Worm (Caenorhabditis elegans): ENCODE results near the gene tmed-4.

Gene tmed-4

ce11 chrV:19915973-19916605 is 32.8 kb downstream of the tmed-4 start, which contains the start of the genes chk-2 and Y60A3A.19:
Gene chk-2 (minus strand): TSS chrV:19916023.
Gene Y60A3A.19 (plus strand): TSS chrV:19916555.
- TF ChIP-seq F49E8.2 (tag; optimal IDR thresholded peaks at IDR 0.05; ENCODE audit: borderline replicate concordance) (peak; percentile 41), dmd-6 (GFP tag; IDR thresholded peaks at IDR 0.05) (no peak), gei-8 (GFP tag; optimal IDR thresholded peaks at IDR 0.05) (no peak)

- TF ChIP-seq ceh-28 (tag; optimal IDR thresholded peaks at IDR 0.05), result peak; percentile 3
These were observed 39.5 kb downstream of the tmed-4 start for ce11 chrV:19909435-19909834.

DNA sequence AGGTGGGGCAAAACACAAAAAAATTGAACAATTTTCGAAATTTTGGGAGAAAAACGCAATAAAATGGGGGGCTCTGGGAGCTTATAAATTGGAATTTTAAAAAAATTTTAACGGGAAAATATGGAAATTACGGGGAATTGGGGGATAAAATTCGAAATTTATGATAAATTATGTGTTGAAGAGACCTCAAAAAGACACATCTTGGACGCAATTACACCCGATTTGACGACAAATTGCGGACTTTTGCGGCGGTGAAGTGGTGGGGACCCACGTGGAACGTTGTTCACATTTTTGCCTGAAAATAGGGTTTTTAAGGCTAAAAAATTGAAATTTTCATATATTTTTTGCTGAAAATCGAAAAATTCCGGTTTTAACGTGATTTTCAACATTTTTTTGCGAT is 40.0 kb downstream of the tmed-4 start:
- TF ChIP-seq mes-2 (tag; optimal IDR thresholded peaks at IDR 0.05; ENCODE audit: poor library complexity, severe bottlenecking), result peak; percentile 49
- TF ChIP-seq hmg-1.1 (GFP tag; IDR thresholded peaks at IDR 0.05), result peak; percentile 42; the same call in 1 of the 2 replicates
- TF ChIP-seq mdl-1 (tag; optimal IDR thresholded peaks at IDR 0.05), result peak in 1 of 2 experiments; percentile 48
- peak in 1 of 2 experiments; percentile 35 for TF ChIP-seq lsy-2 (tag; optimal IDR thresholded peaks at IDR 0.05)
- no peak for TF ChIP-seq ceh-62 (tag; optimal IDR thresholded peaks at IDR 0.05)
- TF ChIP-seq mxl-3 (GFP tag; optimal IDR thresholded peaks at IDR 0.05), result peak; percentile 35

ce11 chrV:19907365-19907764 is 41.5 kb downstream of the tmed-4 start, which contains the start of gene fars-2:
Gene fars-2 (minus strand): TSS chrV:19907434.
- no peak for TF ChIP-seq lin-38 (GFP tag; IDR thresholded peaks at IDR 0.05)
- peak; percentile 79 for TF ChIP-seq ceh-28 (tag; optimal IDR thresholded peaks at IDR 0.05)
- no peak for TF ChIP-seq Y48G9A.11 (GFP tag; IDR thresholded peaks at IDR 0.05)
- TF ChIP-seq F37D6.2 (tag; optimal IDR thresholded peaks at IDR 0.05), result no peak
- TF ChIP-seq hif-1 (tag; optimal IDR thresholded peaks at IDR 0.05), result no peak
- no peak for TF ChIP-seq lin-13 (GFP tag; optimal IDR thresholded peaks at IDR 0.05)
- TF ChIP-seq zip-2 (tag; optimal IDR thresholded peaks at IDR 0.05), result no peak
- no peak for TF ChIP-seq mxl-2 (GFP tag; conservative IDR thresholded peaks at IDR 0.05)

DNA sequence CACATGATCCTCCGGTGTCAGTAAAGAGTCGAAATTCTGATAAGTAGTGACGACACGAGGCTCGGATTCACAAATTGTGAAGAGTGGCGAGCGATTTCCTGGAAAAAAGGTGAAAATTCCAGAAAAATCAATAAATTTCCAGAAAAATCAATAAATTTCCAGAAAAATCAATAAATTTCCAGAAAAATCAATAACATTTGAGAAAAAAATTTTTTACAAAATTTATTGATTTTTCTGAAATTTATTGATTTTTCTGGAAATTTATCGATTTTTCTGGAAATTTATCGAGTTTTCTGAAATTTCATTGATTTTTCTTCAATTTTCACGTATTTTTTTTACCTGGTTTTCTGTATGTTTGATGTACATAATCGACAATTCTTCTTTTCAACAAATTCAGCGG is 42.9 kb downstream of the tmed-4 start:
- TF ChIP-seq ces-1 (GFP tag; optimal IDR thresholded peaks at IDR 0.05) (no peak), ceh-28 (tag; optimal IDR thresholded peaks at IDR 0.05) (peak; percentile 77), unc-62 (GFP tag; optimal IDR thresholded peaks at IDR 0.05 in 1 of 2) (peak in 1 of 2 experiments; percentile 44), unc-62 (tag; optimal IDR thresholded peaks at IDR 0.05) (no peak)

ce11 chrV:19904790-19905189 is 44.1 kb downstream of the tmed-4 start:
- TF ChIP-seq ceh-28 (tag; optimal IDR thresholded peaks at IDR 0.05), result peak; percentile 83
- TF ChIP-seq madf-9 (GFP tag; conservative IDR thresholded peaks at IDR 0.05), result no peak

DNA sequence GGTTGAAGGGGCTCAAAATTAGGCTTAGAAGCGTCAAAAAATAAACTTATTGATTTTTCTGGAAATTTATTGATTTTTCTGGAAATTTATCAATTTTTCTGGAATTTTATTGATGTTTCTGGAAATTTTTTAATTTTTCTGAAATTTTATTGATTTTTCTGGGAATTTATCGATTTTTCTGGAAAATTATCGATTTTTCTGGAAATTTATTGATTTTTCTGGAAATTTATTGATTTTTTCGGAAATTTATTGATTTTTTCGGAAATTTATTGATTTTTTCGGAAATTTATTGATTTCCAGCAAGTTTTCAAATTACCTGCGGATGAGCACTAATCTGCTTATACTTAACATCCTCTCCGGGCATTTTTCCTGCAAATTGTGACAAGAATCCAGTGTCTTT is 47.1 kb downstream of the tmed-4 start:
- TF ChIP-seq ceh-28 (tag; optimal IDR thresholded peaks at IDR 0.05), result peak; percentile 80
- TF ChIP-seq nhr-11 (tag; optimal IDR thresholded peaks at IDR 0.05), result no peak
- no peak for TF ChIP-seq ces-1 (GFP tag; optimal IDR thresholded peaks at IDR 0.05)
- TF ChIP-seq T20F7.1 (GFP tag; optimal IDR thresholded peaks at IDR 0.05), result no peak

DNA sequence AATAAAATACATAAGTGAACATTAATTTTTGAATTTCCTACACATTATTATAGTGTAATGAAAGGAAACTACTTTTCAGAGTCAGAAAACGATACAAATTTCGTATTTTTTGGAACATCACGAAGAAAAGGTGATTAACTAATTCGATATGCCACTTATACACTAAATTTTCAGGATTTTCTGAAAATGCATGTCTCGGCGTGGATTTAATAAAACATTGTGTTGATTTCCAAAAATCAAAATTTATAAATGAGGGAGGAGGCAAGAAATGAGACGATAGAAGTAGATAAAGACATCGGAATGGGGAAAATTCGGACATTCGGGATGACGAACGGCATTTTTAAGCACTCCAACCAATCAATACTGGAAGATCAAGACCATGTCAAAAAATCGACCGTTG is 49.7 kb downstream of the tmed-4 start, which contains the start of gene Y116F11B.14:
TSS of gene Y116F11B.14 (plus strand) at position 301 of the 400 bp plus-strand sequence.
- no peak for TF ChIP-seq ceh-82 (tag; optimal IDR thresholded peaks at IDR 0.05)
- no peak for TF ChIP-seq nhr-25 (tag; optimal IDR thresholded peaks at IDR 0.05; ENCODE audit: borderline replicate concordance, insufficient read depth)
- no peak for TF ChIP-seq F26F4.8 (GFP tag; conservative IDR thresholded peaks at IDR 0.05)
- no peak for TF ChIP-seq ceh-20 (GFP tag; IDR thresholded peaks at IDR 0.05)
- TF ChIP-seq lin-38 (GFP tag; IDR thresholded peaks at IDR 0.05), result no peak
- no peak for TF ChIP-seq F44E2.7 (GFP tag; IDR thresholded peaks at IDR 0.05)
- no peak for TF ChIP-seq tag-97 (GFP tag; IDR thresholded peaks at IDR 0.05)
- no peak for TF ChIP-seq mxl-2 (GFP tag; conservative IDR thresholded peaks at IDR 0.05)
- TF ChIP-seq lim-7 (GFP tag; IDR thresholded peaks at IDR 0.05), result no peak
- no peak for TF ChIP-seq unc-130 (GFP tag; optimal IDR thresholded peaks at IDR 0.05)
- no peak for TF ChIP-seq lsy-2 (tag; optimal IDR thresholded peaks at IDR 0.05)
- TF ChIP-seq F10B5.3 (tag; optimal IDR thresholded peaks at IDR 0.05), result no peak
- TF ChIP-seq madf-9 (GFP tag; conservative IDR thresholded peaks at IDR 0.05), result no peak
- TF ChIP-seq nhr-76 (tag; optimal IDR thresholded peaks at IDR 0.05), result no peak
- TF ChIP-seq daf-12 (tag; optimal IDR thresholded peaks at IDR 0.05), result no peak
- no peak for TF ChIP-seq egl-43 (GFP tag; IDR thresholded peaks at IDR 0.05)
- no peak for TF ChIP-seq daf-19 (GFP tag; conservative IDR thresholded peaks at IDR 0.05)
